Fruit fly (Drosophila melanogaster) whole organism, adult: Measurements from ENCODE around the gene CG10164.
A peak's percentile ranks its signal among the peaks of the same experiment; 100 is the strongest.

Experiments
- CG11617 ChIP-seq: fragments of 200-800 bp; sonication (Bioruptor generic); optimal IDR thresholded peaks from 2 replicates; lab custom pipeline; 2017; ENCODE audit warnings: mild to moderate bottlenecking, missing biosample characterization, missing genetic modification reagents, missing genetic modification characterization
- CG12768 ChIP-seq: fragments of 200-800 bp; sonication (Bioruptor generic); optimal IDR thresholded peaks from 2 replicates; lab custom pipeline; 2017; ENCODE audit warnings: missing biosample characterization, missing genetic modification characterization, mild to moderate bottlenecking, moderate library complexity, missing genetic modification reagents
- CG14711 ChIP-seq: fragments of 200-800 bp; sonication (Bioruptor generic); optimal IDR thresholded peaks from 2 replicates; lab custom pipeline; 2018; ENCODE audit warnings: missing biosample characterization, mild to moderate bottlenecking, missing genetic modification characterization, moderate library complexity
- CG1620 ChIP-seq: fragments of 200-800 bp; sonication (Bioruptor generic); optimal IDR thresholded peaks from 2 replicates; lab custom pipeline; 2016; ENCODE audit warnings: missing biosample characterization, missing genetic modification characterization
- CG33017 ChIP-seq: fragments of 200-800 bp; sonication (Bioruptor generic); optimal IDR thresholded peaks from 2 replicates; lab custom pipeline; 2018; ENCODE audit warnings: missing biosample characterization, mild to moderate bottlenecking, missing genetic modification characterization, moderate library complexity
- CG5204 ChIP-seq: fragments of 200-800 bp; sonication (Bioruptor generic); optimal IDR thresholded peaks from 2 replicates; lab custom pipeline; 2016; ENCODE audit warnings: missing biosample characterization, missing genetic modification characterization
- CG7045 ChIP-seq: fragments of 200-800 bp; sonication (Bioruptor generic); optimal IDR thresholded peaks from 2 replicates; lab custom pipeline; 2017; ENCODE audit warnings: missing biosample characterization, mild to moderate bottlenecking, missing genetic modification characterization
- CG7101 ChIP-seq: fragments of 200-800 bp; sonication (Bioruptor generic); optimal IDR thresholded peaks from 2 replicates; lab custom pipeline; 2018; ENCODE audit warnings: missing biosample characterization, mild to moderate bottlenecking, missing genetic modification characterization, moderate library complexity
- Clk ChIP-seq: fragments of 200-800 bp; sonication (Bioruptor generic); optimal IDR thresholded peaks from 2 replicates; lab custom pipeline; 2017; ENCODE audit warnings: missing biosample characterization, missing genetic modification characterization
- Crg-1 ChIP-seq: fragments of 200-800 bp; sonication (Bioruptor generic); optimal IDR thresholded peaks from 2 replicates; lab custom pipeline; 2016; ENCODE audit warnings: missing biosample characterization, missing genetic modification characterization
- Hr96 ChIP-seq: fragments of 200-800 bp; sonication (Bioruptor generic); optimal IDR thresholded peaks from 2 replicates; lab custom pipeline; 2016; ENCODE audit warnings: missing biosample characterization, missing genetic modification characterization
- Mnt ChIP-seq: fragments of 200-800 bp; sonication (Bioruptor generic); optimal IDR thresholded peaks from 2 replicates; lab custom pipeline; 2016; ENCODE audit warnings: missing biosample characterization, mild to moderate bottlenecking, missing genetic modification characterization
- bab1 ChIP-seq: fragments of 200-800 bp; sonication (Bioruptor generic); optimal IDR thresholded peaks from 3 replicates; lab custom pipeline; 2019; ENCODE audit warnings: missing biosample characterization, mild to moderate bottlenecking, missing genetic modification characterization, moderate library complexity
- cic ChIP-seq: fragments of 200-800 bp; sonication (Bioruptor generic); optimal IDR thresholded peaks from 2 replicates; lab custom pipeline; 2017; ENCODE audit warnings: missing biosample characterization, mild to moderate bottlenecking, missing genetic modification characterization, moderate library complexity
- cnc ChIP-seq, 2 experiments: fragments of >200 bp; optimal IDR thresholded peaks; 2 replicates each; lab custom pipeline; 2017
- kay ChIP-seq: fragments of 200-800 bp; sonication (Bioruptor generic); peaks from one replicate; lab custom pipeline; 2016; ENCODE audit warnings: missing biosample characterization, missing genetic modification characterization, borderline replicate concordance
- ovo ChIP-seq: fragments of 200-800 bp; sonication (Bioruptor generic); optimal IDR thresholded peaks from 2 replicates; lab custom pipeline; 2016; ENCODE audit warnings: missing biosample characterization, missing genetic modification characterization
- pad ChIP-seq: fragments of 200-800 bp; sonication (Bioruptor generic); optimal IDR thresholded peaks from 3 replicates; lab custom pipeline; 2017; ENCODE audit warnings: missing biosample characterization, missing genetic modification characterization, mild to moderate bottlenecking, moderate library complexity, missing genetic modification reagents
- tj ChIP-seq: fragments of 200-800 bp; sonication (Bioruptor generic); optimal IDR thresholded peaks from 3 replicates; lab custom pipeline; 2017; ENCODE audit warnings: missing biosample characterization, mild to moderate bottlenecking, missing genetic modification characterization, moderate library complexity
- toe ChIP-seq: fragments of 200-800 bp; sonication (Bioruptor generic); optimal IDR thresholded peaks from 2 replicates; lab custom pipeline; 2016; ENCODE audit warnings: missing biosample characterization, missing genetic modification characterization

The CG10164 gene

DNA sequence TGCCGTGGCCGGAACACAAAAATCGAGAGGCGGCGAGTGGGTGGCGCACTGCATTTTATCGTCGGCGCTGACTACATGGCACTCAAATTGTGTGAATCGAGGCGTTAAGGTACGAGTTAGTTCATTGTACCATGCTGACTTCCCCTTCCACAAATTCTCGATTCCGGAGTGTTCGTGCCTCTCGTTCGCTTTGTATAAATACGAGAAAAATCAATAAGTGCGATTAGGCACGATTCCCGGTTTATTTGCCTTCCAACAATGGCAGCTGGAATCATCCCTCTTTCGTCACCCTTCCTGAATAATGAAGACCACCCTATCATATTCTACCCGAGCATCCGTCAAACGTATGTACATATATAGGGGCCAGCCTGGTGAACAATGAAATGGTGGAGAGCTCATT, 19.9 kb upstream of the CG10164 start:
- TF ChIP-seq Crg-1 (GFP tag; lab: Kevin White, UChicago) = no peak
- no peak for TF ChIP-seq Clk
- no peak for TF ChIP-seq CG7045 (GFP tag; lab: Kevin White, UChicago)
- no peak for TF ChIP-seq pad
- no peak for TF ChIP-seq CG14711 (tag; lab: Kevin White, UChicago)
- no peak for TF ChIP-seq cnc (optimal IDR thresholded peaks at IDR 0.05; lab: Kevin White, UChicago)
- no peak for TF ChIP-seq cic (GFP tag; lab: Kevin White, UChicago)
- no peak for TF ChIP-seq ovo (GFP tag; lab: Kevin White, UChicago)
- no peak for TF ChIP-seq CG1620 (GFP tag; lab: Kevin White, UChicago)
- TF ChIP-seq toe = no peak
- no peak for TF ChIP-seq tj (GFP tag; lab: Kevin White, UChicago)
- no peak for TF ChIP-seq bab1 (GFP tag; lab: Kevin White, UChicago)
- TF ChIP-seq CG33017 (tag; lab: Kevin White, UChicago) = no peak
- no peak for TF ChIP-seq Mnt (GFP tag; lab: Kevin White, UChicago)
- TF ChIP-seq CG5204 (GFP tag; lab: Kevin White, UChicago) = no peak
- no peak for TF ChIP-seq CG11617 (GFP tag; lab: Kevin White, UChicago)

DNA sequence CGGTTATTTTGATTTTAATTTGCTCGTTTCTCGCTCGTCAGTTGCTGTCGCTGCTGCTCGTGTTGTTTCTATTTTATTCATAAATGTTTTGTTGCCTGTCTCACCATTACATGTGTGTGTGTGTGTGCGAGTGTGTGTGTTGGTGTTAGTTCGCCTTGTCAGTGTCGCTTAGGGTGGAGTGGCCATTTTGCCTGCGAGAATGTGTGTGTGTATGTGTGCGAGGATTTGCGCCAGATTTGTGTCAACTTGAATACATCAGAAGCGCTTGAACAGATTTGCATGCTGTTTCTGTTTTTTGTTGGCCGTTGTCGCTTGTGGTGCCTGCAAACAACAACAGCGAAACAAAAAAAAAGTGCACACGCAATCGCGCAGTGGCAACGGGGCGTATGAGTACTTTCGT, 12.5 kb upstream of the CG10164 start:
- TF ChIP-seq Clk (no peak), CG7101 (tag; lab: Kevin White, UChicago) (no peak), CG12768 (GFP tag; lab: Kevin White, UChicago) (no peak), kay (GFP tag; lab: Kevin White, UChicago) (no peak), pad (no peak), Crg-1 (GFP tag; lab: Kevin White, UChicago) (no peak), cic (GFP tag; lab: Kevin White, UChicago) (no peak), Hr96 (no peak), toe (no peak), CG7045 (GFP tag; lab: Kevin White, UChicago) (no peak), CG14711 (tag; lab: Kevin White, UChicago) (no peak), CG1620 (GFP tag; lab: Kevin White, UChicago) (no peak)

DNA sequence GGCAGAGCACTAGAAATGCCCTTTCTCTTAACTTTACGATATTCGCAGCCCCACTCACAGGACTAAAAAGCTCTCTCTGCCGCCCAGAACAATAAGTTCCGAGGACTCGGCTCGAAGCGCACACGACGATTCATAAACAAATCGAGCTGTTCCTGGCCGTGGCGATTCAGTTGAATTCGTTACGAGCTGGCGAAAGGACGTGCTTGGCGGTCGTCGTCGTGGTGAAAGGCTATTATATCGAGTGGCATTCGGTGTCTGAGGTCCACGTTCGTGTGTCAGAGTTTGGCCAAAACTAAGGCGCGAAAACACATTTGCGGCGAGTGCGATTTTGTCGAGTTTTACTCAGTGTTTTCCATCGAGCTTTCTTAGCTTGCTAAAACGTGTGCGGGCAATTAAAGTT, 501 bp upstream of the CG10164 start, which contains the start of gene beat-IV:
Gene beat-IV, plus strand, starts transcription at position 169 of the 400 bp plus-strand sequence.
- TF ChIP-seq Mnt (GFP tag; lab: Kevin White, UChicago) (no peak), ovo (GFP tag; lab: Kevin White, UChicago) (no peak), toe (no peak)

DNA sequence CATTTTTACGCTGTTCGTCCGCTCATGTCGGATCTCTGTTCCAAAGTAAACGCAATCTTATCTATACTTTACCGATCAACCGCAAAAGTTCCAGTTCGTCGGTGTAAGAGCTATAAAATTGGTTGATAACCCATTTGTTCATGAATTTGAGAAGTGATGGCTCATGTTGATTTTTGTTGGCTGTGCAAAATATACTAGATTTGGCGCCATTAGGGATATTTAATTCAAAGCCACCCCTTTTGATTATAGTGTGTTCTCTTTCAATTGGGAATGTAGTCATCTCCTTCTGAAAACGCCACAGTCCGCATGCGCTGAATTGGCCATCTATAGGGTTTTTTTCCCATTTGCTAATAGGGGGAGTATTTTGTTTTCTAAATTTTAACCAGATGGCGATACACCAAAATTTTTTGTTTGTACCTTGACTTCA, 18.0 kb downstream of the CG10164 start, which contains the start of gene Ugt303B2:
Gene Ugt303B2, minus strand, starts transcription at position 190 of the 427 bp plus-strand sequence.
- TF ChIP-seq Crg-1 (GFP tag; lab: Kevin White, UChicago) = no peak

DNA sequence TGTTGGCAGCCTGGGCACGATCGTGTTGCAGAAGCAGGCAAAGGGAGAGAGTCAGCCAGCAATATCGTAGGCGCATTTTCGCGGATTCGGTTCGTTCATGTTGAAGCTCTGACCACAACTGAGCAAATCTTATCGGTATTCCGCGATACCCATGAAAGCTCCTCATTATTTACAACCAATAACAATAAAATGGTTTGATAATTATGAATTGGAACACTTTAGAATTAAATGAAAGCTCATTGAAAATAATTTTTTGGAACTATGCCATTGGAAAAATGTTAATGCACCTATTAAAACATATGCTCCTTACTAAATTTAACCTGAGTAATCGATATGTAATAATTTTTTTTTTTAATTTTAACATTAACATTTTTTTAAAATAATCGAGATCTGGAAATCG, 20.1 kb downstream of the CG10164 start, which contains the start of gene Ugt303B1:
Gene Ugt303B1, minus strand, starts transcription at position 101 of the 400 bp plus-strand sequence.
- no peak for TF ChIP-seq cic (GFP tag; lab: Kevin White, UChicago)
- TF ChIP-seq Mnt (GFP tag; lab: Kevin White, UChicago) = no peak
- no peak for TF ChIP-seq Hr96
- no peak for TF ChIP-seq CG7045 (GFP tag; lab: Kevin White, UChicago)
- TF ChIP-seq kay (GFP tag; lab: Kevin White, UChicago) = no peak
- no peak for TF ChIP-seq CG1620 (GFP tag; lab: Kevin White, UChicago)
- no peak for TF ChIP-seq bab1 (GFP tag; lab: Kevin White, UChicago)
- no peak for TF ChIP-seq CG14711 (tag; lab: Kevin White, UChicago)
- TF ChIP-seq CG11617 (GFP tag; lab: Kevin White, UChicago) = no peak
- TF ChIP-seq tj (GFP tag; lab: Kevin White, UChicago) = no peak

DNA sequence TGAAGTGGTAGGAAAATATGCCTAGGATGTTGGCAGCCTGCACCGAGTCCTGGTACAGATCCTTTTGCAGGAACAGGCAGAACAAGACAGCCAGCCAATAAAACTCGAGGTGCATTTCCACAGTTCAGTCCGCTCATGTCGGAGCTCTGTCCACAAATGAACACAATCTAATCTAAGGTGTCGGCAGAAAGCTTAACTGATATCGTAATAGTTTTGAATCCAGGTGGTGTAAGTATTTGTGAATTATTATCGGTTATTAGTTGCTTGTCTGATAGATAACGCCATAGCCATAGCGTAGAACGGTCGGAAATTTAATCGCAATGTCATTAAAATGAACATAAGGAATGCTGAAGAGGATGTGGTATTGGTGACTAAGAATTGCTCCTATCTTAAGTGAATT, 22.1 kb downstream of the CG10164 start, which contains the start of gene Ugt303B3:
Gene Ugt303B3, minus strand, starts transcription at position 159 of the 400 bp plus-strand sequence.
- TF ChIP-seq CG12768 (GFP tag; lab: Kevin White, UChicago) (peak; percentile 46), CG11617 (GFP tag; lab: Kevin White, UChicago) (peak; percentile 5), toe (no peak), bab1 (GFP tag; lab: Kevin White, UChicago) (no peak), pad (no peak), CG5204 (GFP tag; lab: Kevin White, UChicago) (no peak), Mnt (GFP tag; lab: Kevin White, UChicago) (peak; percentile 22), cnc (optimal IDR thresholded peaks at IDR 0.05; lab: Kevin White, UChicago) (no peak), CG7101 (tag; lab: Kevin White, UChicago) (peak; percentile 1), CG33017 (tag; lab: Kevin White, UChicago) (peak; percentile 58), ovo (GFP tag; lab: Kevin White, UChicago) (no peak), cic (GFP tag; lab: Kevin White, UChicago) (peak; percentile 85), tj (GFP tag; lab: Kevin White, UChicago) (no peak), CG14711 (tag; lab: Kevin White, UChicago) (no peak), CG7045 (GFP tag; lab: Kevin White, UChicago) (peak; percentile 5), Hr96 (no peak), Crg-1 (GFP tag; lab: Kevin White, UChicago) (no peak), Clk (no peak), kay (GFP tag; lab: Kevin White, UChicago) (peak; percentile 35)

DNA sequence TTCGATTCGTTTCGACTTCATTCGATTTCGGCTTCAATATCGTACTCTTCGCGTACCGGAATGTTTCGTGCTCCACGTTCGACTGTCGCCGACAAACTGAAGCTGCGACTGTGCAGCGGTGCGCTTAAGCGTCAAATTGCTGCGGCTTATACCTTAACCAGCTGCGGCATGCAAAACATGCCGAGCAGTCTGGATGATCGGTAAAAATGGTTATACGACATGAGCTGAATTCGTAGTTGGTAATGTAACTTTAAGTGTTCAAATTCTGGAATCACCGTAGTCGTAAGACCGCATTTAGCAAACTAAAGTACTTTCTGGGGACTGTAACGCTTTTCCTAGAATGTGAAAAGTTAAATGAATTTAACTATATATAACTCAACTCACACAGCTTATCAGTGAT, 25.9 kb downstream of the CG10164 start, which contains the start of gene CG10175:
Gene CG10175, minus strand, starts transcription at position 101 of the 400 bp plus-strand sequence.
- TF ChIP-seq kay (GFP tag; lab: Kevin White, UChicago) = no peak
- TF ChIP-seq CG12768 (GFP tag; lab: Kevin White, UChicago) = no peak
- no peak for TF ChIP-seq CG1620 (GFP tag; lab: Kevin White, UChicago)
- TF ChIP-seq CG33017 (tag; lab: Kevin White, UChicago) = no peak
- no peak for TF ChIP-seq ovo (GFP tag; lab: Kevin White, UChicago)
- TF ChIP-seq CG11617 (GFP tag; lab: Kevin White, UChicago) = no peak
- TF ChIP-seq CG14711 (tag; lab: Kevin White, UChicago) = no peak
- no peak for TF ChIP-seq Crg-1 (GFP tag; lab: Kevin White, UChicago)
- TF ChIP-seq CG7045 (GFP tag; lab: Kevin White, UChicago) = no peak
- no peak for TF ChIP-seq tj (GFP tag; lab: Kevin White, UChicago)
- TF ChIP-seq cnc (optimal IDR thresholded peaks at IDR 0.05; lab: Kevin White, UChicago) = no peak
- no peak for TF ChIP-seq bab1 (GFP tag; lab: Kevin White, UChicago)
- TF ChIP-seq CG5204 (GFP tag; lab: Kevin White, UChicago) = no peak
- TF ChIP-seq pad = no peak
